Fruit fly (Drosophila melanogaster): ENCODE data around the gene Cep135.

- TF ChIP-seq usp (GFP tag; optimal IDR thresholded peaks at IDR 0.05) (no peak), CG8478 (optimal IDR thresholded peaks at IDR 0.05) (no peak), pan (optimal IDR thresholded peaks at IDR 0.05) (no peak), EcR (GFP tag; optimal IDR thresholded peaks at IDR 0.05) (no peak), Dll (optimal IDR thresholded peaks at IDR 0.05) (no peak)
Observed at dm6 chr3L:15078347-15078746, 38.2 kb upstream of the Cep135 start, which contains the start of gene Or71a.
